Worm (Caenorhabditis elegans): Measurements from ENCODE around the gene rfc-3.

Gene rfc-3

DNA sequence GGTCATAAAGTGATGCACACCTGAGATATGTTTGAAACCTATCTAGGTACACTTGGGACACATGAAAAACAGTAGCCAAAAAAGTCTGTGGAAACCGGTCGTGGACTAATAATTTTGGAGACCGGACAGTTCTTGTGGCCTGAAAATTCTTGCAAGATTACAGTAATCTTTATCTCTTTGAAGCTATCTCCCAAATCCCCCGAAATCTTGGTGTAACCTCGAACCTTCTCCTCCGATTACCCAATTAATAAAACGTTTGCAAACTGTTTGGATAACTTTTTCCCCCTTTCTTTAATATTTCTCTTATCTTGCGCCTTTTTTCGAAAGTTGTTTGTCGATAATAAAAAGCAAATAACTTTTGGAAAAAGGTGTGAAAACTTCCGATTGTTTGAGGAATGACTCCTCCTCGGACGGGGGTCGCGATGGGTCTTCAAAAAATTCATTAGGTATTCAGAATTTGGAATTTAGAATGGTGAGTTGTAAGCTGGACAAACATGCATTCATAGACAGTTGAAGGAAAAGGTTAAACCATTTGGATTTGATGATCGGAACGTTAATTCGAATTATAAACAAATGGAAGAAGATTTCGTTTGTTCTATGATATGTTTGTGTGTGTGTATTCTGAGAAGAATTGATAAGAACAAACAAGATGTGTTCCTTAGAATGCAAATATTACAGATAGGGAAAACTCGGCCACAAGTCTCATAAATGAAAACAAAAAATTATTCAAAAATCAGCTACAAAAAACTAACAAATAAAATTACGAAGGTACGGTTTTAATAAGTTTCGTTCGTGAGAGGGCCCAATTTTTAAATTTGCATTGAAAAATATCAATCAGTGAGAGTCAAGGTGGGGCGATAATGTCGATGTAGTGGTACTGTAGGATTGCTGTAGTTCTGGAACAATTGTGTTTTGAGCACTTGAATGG, 12.5 kb upstream of the rfc-3 start:
- peak; percentile 32 for TF ChIP-seq nhr-20 (tag; optimal IDR thresholded peaks at IDR 0.05)
- TF ChIP-seq hpl-2 (GFP tag; optimal IDR thresholded peaks at IDR 0.05): no peak
- TF ChIP-seq blmp-1 (tag; optimal IDR thresholded peaks at IDR 0.05): peak; percentile 4
- TF ChIP-seq unc-62 (GFP tag; optimal IDR thresholded peaks at IDR 0.05): no peak
- no peak for TF ChIP-seq lsy-2 (tag; optimal IDR thresholded peaks at IDR 0.05)
- TF ChIP-seq snu-23 (GFP tag; optimal IDR thresholded peaks at IDR 0.05): peak; percentile 24
- TF ChIP-seq lin-35 (GFP tag; optimal IDR thresholded peaks at IDR 0.05): peak in 1 of 2 experiments; percentile 26
- peak; percentile 67 for TF ChIP-seq ama-1 (optimal IDR thresholded peaks at IDR 0.05)
- TF ChIP-seq nhr-71 (tag; optimal IDR thresholded peaks at IDR 0.05): peak; percentile 48
- peak; percentile 31; the same call in 1 of the 2 replicates for TF ChIP-seq grh-1 (GFP tag; IDR thresholded peaks at IDR 0.05)
- TF ChIP-seq nhr-85 (tag): peak; percentile 54
- TF ChIP-seq hlh-17 (GFP tag; optimal IDR thresholded peaks at IDR 0.05; ENCODE audit: borderline replicate concordance): no peak
- TF ChIP-seq nhr-90 (tag; optimal IDR thresholded peaks at IDR 0.05; ENCODE audit: poor library complexity): peak; percentile 28
- TF ChIP-seq nhr-47 (tag; optimal IDR thresholded peaks at IDR 0.05): peak; percentile 30
- TF ChIP-seq alr-1 (tag; optimal IDR thresholded peaks at IDR 0.05; ENCODE audit: borderline replicate concordance): no peak

DNA sequence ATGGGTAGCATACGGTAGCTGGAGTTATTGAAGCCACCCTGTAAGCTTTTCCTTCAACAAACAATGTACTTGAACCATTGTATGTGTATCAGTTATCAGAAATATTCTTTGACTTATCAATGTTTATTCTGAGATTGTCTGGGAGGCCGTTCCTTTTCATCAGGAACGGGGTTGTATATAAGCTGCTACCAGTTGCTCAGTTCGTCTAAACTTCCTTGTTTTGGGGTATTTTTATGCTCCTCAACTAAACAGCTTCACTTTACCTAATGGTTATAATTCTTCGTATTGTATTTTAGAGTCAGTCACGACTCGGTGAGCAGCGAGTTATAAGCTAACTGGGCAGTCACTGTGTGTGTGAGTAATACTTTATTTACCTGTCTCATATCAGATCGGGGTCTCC, 9.9 kb upstream of the rfc-3 start:
- TF ChIP-seq egl-13 (tag; optimal IDR thresholded peaks at IDR 0.05) (no peak), lin-35 (GFP tag; optimal IDR thresholded peaks at IDR 0.05) (no peak), alr-1 (tag; optimal IDR thresholded peaks at IDR 0.05; ENCODE audit: borderline replicate concordance) (no peak), unc-30 (tag; optimal IDR thresholded peaks at IDR 0.05) (no peak), ces-1 (GFP tag; optimal IDR thresholded peaks at IDR 0.05) (no peak), lin-14 (GFP tag; optimal IDR thresholded peaks at IDR 0.05) (no peak), lir-3 (tag; optimal IDR thresholded peaks at IDR 0.05; ENCODE audit: poor library complexity) (no peak), lsy-2 (tag; optimal IDR thresholded peaks at IDR 0.05) (no peak), mep-1 (tag; optimal IDR thresholded peaks at IDR 0.05) (no peak), C34B4.2 (tag; optimal IDR thresholded peaks at IDR 0.05) (no peak), aha-1 (tag; optimal IDR thresholded peaks at IDR 0.05) (no peak), ama-1 (optimal IDR thresholded peaks at IDR 0.05) (no peak), nhr-28 (tag; optimal IDR thresholded peaks at IDR 0.05) (no peak), ztf-11 (tag; optimal IDR thresholded peaks at IDR 0.05) (no peak), fos-1 (tag; optimal IDR thresholded peaks at IDR 0.05) (no peak), ztf-4 (tag; optimal IDR thresholded peaks at IDR 0.05) (no peak), unc-130 (tag; optimal IDR thresholded peaks at IDR 0.05) (no peak), fkh-10 (GFP tag; optimal IDR thresholded peaks at IDR 0.05) (no peak)

DNA sequence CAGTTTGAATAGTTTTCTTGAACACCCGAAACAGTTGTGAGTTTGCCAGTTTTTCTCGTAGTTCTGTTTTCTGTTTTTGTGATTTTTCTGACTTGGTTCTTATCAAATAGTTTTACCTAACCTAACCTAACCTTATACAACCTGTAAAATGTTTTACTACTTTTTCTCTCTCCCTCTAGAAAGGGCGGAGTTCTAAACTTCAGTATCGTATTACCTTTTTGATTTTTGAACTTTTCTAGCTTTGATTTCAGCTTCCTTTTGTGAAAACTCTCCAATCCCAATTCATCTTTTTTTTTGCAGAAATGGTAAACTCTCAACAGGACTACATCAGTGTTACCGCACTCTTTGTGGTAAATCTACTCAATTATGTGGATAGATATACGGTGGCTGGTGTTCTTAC, 8.9 kb upstream of the rfc-3 start, which contains the start of gene spin-2:
spin-2 (plus strand) TSS at position 301 of the 400 bp plus-strand sequence.
- TF ChIP-seq nhr-11 (tag; optimal IDR thresholded peaks at IDR 0.05) (no peak), pax-3 (tag; optimal IDR thresholded peaks at IDR 0.05) (no peak), C16A3.4 (tag; optimal IDR thresholded peaks at IDR 0.05) (no peak), ceh-82 (tag; optimal IDR thresholded peaks at IDR 0.05) (no peak), zag-1 (tag; optimal IDR thresholded peaks at IDR 0.05) (no peak), egl-27 (tag; optimal IDR thresholded peaks at IDR 0.05) (no peak)

DNA sequence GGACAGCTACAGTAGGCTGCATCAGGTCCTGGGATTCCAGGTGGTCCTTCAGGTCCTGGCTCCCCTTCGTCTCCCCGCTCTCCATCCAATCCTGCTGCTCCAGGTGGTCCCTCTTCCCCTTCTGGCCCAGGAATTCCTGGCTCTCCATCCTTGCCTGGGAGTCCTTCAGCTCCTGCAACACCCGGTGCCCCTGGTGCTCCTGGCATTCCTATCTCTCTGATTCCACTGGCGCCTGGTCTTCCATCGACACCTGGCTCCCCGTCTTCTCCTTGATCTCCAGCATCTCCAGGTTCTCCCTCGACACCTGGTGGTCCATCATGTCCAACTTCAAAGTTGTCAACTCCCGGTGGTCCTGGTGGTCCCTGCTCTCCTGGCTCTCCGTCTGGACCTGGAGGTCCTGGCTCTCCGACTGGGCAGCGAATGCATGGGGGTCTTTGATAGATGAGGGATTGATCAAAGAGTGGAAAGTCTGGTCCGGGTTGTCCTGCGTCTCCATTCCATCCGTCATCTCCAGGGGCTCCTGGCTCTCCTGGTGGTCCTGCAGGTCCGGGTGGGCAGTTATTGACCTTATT, 5.8 kb upstream of the rfc-3 start:
- no peak for TF ChIP-seq snu-23 (GFP tag; optimal IDR thresholded peaks at IDR 0.05)

All from whole organism, L1 larva.